Worm (Caenorhabditis elegans): ENCODE measurements around the gene egas-3.

DNA sequence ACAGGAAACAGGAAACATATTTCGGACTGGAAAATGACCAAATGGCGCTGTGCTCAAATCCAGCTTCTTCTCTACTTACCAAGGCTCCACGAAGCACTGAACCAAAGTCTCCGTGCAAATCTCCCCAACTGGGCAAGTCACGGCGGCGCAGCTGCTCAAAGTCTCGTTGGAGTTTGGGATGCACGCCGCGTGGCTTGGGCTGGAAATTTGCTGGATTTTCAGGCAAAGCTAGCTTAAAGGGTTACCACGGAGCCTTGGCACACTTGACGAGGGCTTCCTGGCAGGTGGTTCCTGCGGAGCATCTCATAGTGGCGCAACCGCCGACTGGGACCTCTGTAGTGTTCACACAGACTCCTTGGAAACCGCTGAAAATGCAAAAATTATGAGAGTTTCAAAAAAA lies 22.8 kb upstream of the egas-3 start:
- no peak for TF ChIP-seq B0261.1 (tag; optimal IDR thresholded peaks at IDR 0.05)
- TF ChIP-seq efl-1 (GFP tag; optimal IDR thresholded peaks at IDR 0.05), result no peak
- no peak for TF ChIP-seq lag-1 (GFP tag; IDR thresholded peaks at IDR 0.05)
- no peak for TF ChIP-seq hmg-20 (GFP tag; IDR thresholded peaks at IDR 0.05)
- TF ChIP-seq ama-1 (optimal IDR thresholded peaks at IDR 0.05), result no peak
- no peak for TF ChIP-seq ama-1 (GFP tag; optimal IDR thresholded peaks at IDR 0.05)
- no peak for TF ChIP-seq sea-2 (GFP tag; IDR thresholded peaks at IDR 0.05)
- no peak for TF ChIP-seq fkh-3 (tag; optimal IDR thresholded peaks at IDR 0.05)
- TF ChIP-seq unc-130 (GFP tag; optimal IDR thresholded peaks at IDR 0.05), result no peak
- TF ChIP-seq let-607 (tag; optimal IDR thresholded peaks at IDR 0.05), result no peak
- no peak for TF ChIP-seq sptf-2 (GFP tag; optimal IDR thresholded peaks at IDR 0.05)
- TF ChIP-seq hsf-1 (GFP tag; IDR thresholded peaks at IDR 0.05), result no peak
- TF ChIP-seq K12H6.12 (tag; optimal IDR thresholded peaks at IDR 0.05), result no peak
- no peak for TF ChIP-seq rec-8 (tag; optimal IDR thresholded peaks at IDR 0.05)
